Fruit fly (Drosophila melanogaster) whole organism, pupa: ENCODE results near the gene Polr1E.

ENCODE experiments used
- CG10348 ChIP-seq: fragments of 200-800 bp; sonication (Bioruptor generic); IDR thresholded peaks from 2 replicates; pipeline ENCODE4 v1.3.6; 2022; ENCODE audit warnings: missing biosample characterization, missing genetic modification characterization
- CG13204 ChIP-seq: fragments of 200-800 bp; sonication (Bioruptor generic); optimal IDR thresholded peaks from 2 replicates; lab custom pipeline; 2018; ENCODE audit warnings: missing biosample characterization, mild to moderate bottlenecking, missing genetic modification characterization, moderate library complexity
- CG34367 ChIP-seq: fragments of 200-800 bp; sonication (Bioruptor generic); optimal IDR thresholded peaks from 2 replicates; lab custom pipeline; 2018; ENCODE audit warnings: missing biosample characterization, mild to moderate bottlenecking, missing genetic modification characterization
- CG9948 ChIP-seq: fragments of 200-800 bp; sonication (Bioruptor generic); optimal IDR thresholded peaks from 2 replicates; lab custom pipeline; 2018; ENCODE audit warnings: missing biosample characterization, mild to moderate bottlenecking, missing genetic modification characterization, moderate library complexity
- D1 ChIP-seq: fragments of 200-800 bp; sonication (Bioruptor generic); optimal IDR thresholded peaks from 2 replicates; lab custom pipeline; 2018; ENCODE audit warnings: missing biosample characterization, mild to moderate bottlenecking, missing genetic modification characterization, moderate library complexity
- EcR ChIP-seq: fragments of 200-800 bp; sonication (Bioruptor generic); optimal IDR thresholded peaks from 3 replicates; lab custom pipeline; 2019; ENCODE audit warnings: missing biosample characterization, missing genetic modification characterization, mild to moderate bottlenecking, moderate library complexity, missing genetic modification reagents
- Pif1B ChIP-seq: fragments of 200-800 bp; sonication (Bioruptor generic); optimal IDR thresholded peaks from 3 replicates; lab custom pipeline; 2016; ENCODE audit warnings: missing biosample characterization, missing genetic modification characterization
- Snoo ChIP-seq: fragments of 200-800 bp; sonication (Bioruptor generic); optimal IDR thresholded peaks from 3 replicates; lab custom pipeline; 2017; ENCODE audit warnings: missing biosample characterization, mild to moderate bottlenecking, missing genetic modification characterization, inconsistent platforms
- fd96Ca ChIP-seq: fragments of 200-800 bp; sonication (Bioruptor generic); IDR thresholded peaks from 3 replicates; pipeline ENCODE4 v1.3.6; 2022; ENCODE audit warnings: missing biosample characterization, missing genetic modification characterization

DNA sequence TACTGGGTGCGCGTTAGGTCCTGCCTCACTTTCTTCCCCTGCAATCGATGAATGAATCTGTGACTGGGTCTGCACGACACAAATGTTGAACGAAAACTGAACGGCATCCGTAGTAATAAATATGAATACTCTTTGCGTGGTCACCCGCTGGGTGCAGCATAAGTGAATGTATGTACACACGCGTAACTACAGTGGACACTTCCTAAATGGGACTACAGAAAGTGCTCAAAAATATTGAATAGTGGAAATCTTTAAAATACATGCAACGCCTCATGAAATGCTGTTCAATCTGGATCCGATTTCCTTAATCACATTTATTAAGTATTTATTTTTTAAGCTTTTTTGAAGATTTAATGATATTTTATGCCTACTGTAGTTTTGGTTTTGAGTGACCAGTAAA is 27.3 kb upstream of the Polr1E start, which contains the start of gene naz:
- TF ChIP-seq fd96Ca (GFP tag; lab: Robert Waterston, UW), result no peak
- TF ChIP-seq Pif1B (GFP tag; lab: Kevin White, UChicago), result no peak
- no peak for TF ChIP-seq EcR (GFP tag; lab: Kevin White, UChicago)
- no peak for TF ChIP-seq CG10348 (GFP tag; lab: Robert Waterston, UW)
- TF ChIP-seq CG9948 (tag; lab: Kevin White, UChicago), result no peak
- TF ChIP-seq Snoo (tag; lab: Kevin White, UChicago), result no peak
- no peak for TF ChIP-seq CG13204
- TF ChIP-seq CG34367 (tag; lab: Kevin White, UChicago), result no peak
- TF ChIP-seq D1 (tag; lab: Kevin White, UChicago), result no peak
